Fruit fly (Drosophila melanogaster): ENCODE results near the gene CG15385.

CG15385 gene

dm6 chr2L:2187411-2187810, 25.0 kb downstream of the CG15385 start (continued):
- TF ChIP-seq CG18599 (GFP tag; optimal IDR thresholded peaks at IDR 0.05) (peak; percentile 30), CG4424 (GFP tag; optimal IDR thresholded peaks at IDR 0.05) (no peak), psq (GFP tag; optimal IDR thresholded peaks at IDR 0.05) (no peak), Taf1 (GFP tag; IDR thresholded peaks at IDR 0.05) (no peak), yki (optimal IDR thresholded peaks at IDR 0.05) (no peak), CG15514 (GFP tag; optimal IDR thresholded peaks at IDR 0.05) (no peak), Med (GFP tag) (no peak), CG14014 (GFP tag; IDR thresholded peaks at IDR 0.05) (no peak), CG10147 (GFP tag; optimal IDR thresholded peaks at IDR 0.05) (no peak), Drgx (GFP tag; IDR thresholded peaks at IDR 0.05) (no peak), Pdp1 (GFP tag; optimal IDR thresholded peaks at IDR 0.05) (no peak), CG11504 (tag; optimal IDR thresholded peaks at IDR 0.05) (no peak), CG9797 (GFP tag; optimal IDR thresholded peaks at IDR 0.05) (no peak), unc-4 (GFP tag; IDR thresholded peaks at IDR 0.05; ENCODE audit: partially characterized antibody) (no peak), CG4617 (GFP tag; optimal IDR thresholded peaks at IDR 0.05; ENCODE audit: borderline replicate concordance) (no peak), HmgZ (tag; optimal IDR thresholded peaks at IDR 0.05) (no peak), Hsf (GFP tag; optimal IDR thresholded peaks at IDR 0.05) (no peak)

dm6 chr2L:2185373-2185772, 27.0 kb downstream of the CG15385 start:
- TF ChIP-seq CG10979 (tag; optimal IDR thresholded peaks at IDR 0.05) (no peak), sens (GFP tag) (peak; percentile 36)

DNA sequence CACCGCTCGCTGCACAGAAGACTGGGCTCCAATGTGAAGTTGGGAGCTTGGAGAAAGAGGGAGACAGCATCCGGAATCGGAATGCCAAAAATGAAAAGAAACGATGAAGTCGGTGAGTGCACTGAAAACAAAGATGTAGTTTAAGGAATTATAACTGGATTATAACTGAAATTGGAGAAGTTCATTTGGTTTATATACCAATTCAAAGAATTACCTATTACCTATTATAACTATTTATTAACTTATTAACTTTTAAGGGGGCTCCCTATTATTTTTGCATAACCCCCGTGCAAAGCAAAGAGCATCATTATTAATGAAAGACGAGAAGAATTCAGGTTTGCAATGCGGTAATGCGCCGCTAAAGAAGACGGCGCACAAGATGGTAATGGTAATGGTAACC, 27.7 kb downstream of the CG15385 start:
- TF ChIP-seq Dip3 (GFP tag; optimal IDR thresholded peaks at IDR 0.05) (no peak), Drgx (GFP tag; IDR thresholded peaks at IDR 0.05) (peak; percentile 59; the same call in 1 of the 2 replicates), CG16863 (GFP tag; optimal IDR thresholded peaks at IDR 0.05) (no peak), ranshi (GFP tag; IDR thresholded peaks at IDR 0.05) (no peak), Ets65A (GFP tag) (peak; percentile 22), H2.0 (GFP tag; IDR thresholded peaks at IDR 0.05) (no peak)

- TF ChIP-seq Drgx (GFP tag; IDR thresholded peaks at IDR 0.05) (peak; percentile 16; the same call in 1 of the 2 replicates), Pdp1 (GFP tag; optimal IDR thresholded peaks at IDR 0.05) (peak in 1 of 2 experiments; percentile 86), ara (GFP tag; IDR thresholded peaks at IDR 0.05) (no peak), sens (GFP tag) (peak; percentile 61), CG14441 (GFP tag; IDR thresholded peaks at IDR 0.05) (no peak), CG11456 (GFP tag; IDR thresholded peaks at IDR 0.05) (0 out of 3 replicates have a peak, but pooled peaks have one; percentile 11)
These were observed 28.2 kb downstream of the CG15385 start for dm6 chr2L:2184129-2184528.

DNA sequence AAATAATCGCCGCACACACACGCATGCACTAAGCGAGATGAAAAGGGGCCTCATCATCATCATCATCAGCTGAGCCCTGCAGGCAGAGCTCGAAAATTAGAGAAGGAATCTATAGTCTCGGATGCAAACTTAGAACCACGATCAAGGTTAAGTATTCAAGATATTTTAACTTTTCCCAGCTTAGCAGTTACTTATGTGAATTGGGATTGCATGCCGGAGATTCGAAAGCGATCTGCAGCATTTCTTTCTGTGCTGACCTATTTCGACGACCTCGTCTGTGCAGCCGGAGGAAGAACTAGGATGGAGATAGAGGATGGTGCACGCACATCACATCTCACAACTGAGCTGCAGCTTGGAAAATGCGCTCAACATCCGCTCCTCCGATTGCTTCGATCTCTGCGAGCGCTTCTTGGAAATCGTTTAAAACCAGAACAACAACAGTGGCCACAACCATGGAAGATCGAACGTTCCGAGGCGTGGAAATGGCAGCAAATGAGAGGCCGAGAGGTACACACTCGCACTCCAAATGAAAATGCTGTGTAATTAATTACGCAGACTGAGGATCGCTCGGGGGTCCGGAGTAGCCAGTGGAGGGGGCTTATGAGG, 29.5 kb downstream of the CG15385 start:
- TF ChIP-seq CG4730 (GFP tag; IDR thresholded peaks at IDR 0.05) (peak; percentile 44; the same call in 1 of the 2 replicates), CG10209 (GFP tag; optimal IDR thresholded peaks at IDR 0.05) (peak; percentile 54), trh (GFP tag; optimal IDR thresholded peaks at IDR 0.05) (peak; percentile 44), CG31365 (tag; optimal IDR thresholded peaks at IDR 0.05) (no peak), CG7745 (tag; optimal IDR thresholded peaks at IDR 0.05) (peak; percentile 59), CG42726 (GFP tag; IDR thresholded peaks at IDR 0.05; ENCODE audit: partially characterized antibody) (no peak), CG3065 (GFP tag; optimal IDR thresholded peaks at IDR 0.05) (peak; percentile 39), CG12744 (GFP tag; optimal IDR thresholded peaks at IDR 0.05) (no peak), Nf-YA (GFP tag; IDR thresholded peaks at IDR 0.05) (0 out of 2 replicates have a peak, but pooled peaks have one; percentile 26), CG4328 (GFP tag; optimal IDR thresholded peaks at IDR 0.05) (no peak), Atf3 (GFP tag; optimal IDR thresholded peaks at IDR 0.05) (peak; percentile 73), Sox102F (GFP tag; optimal IDR thresholded peaks at IDR 0.05) (no peak), CG13775 (GFP tag; optimal IDR thresholded peaks at IDR 0.05) (peak; percentile 72), gce (GFP tag; IDR thresholded peaks at IDR 0.05) (no peak), pan (optimal IDR thresholded peaks at IDR 0.05) (no peak), pan (GFP tag; optimal IDR thresholded peaks at IDR 0.05 in 1 of 2, IDR thresholded peaks at IDR 0.05 in 1 of 2) (peak in 1 of 2 experiments; percentile 16), zfh2 (GFP tag; optimal IDR thresholded peaks at IDR 0.05) (no peak), rib (GFP tag; IDR thresholded peaks at IDR 0.05) (no peak), CG18476 (GFP tag; optimal IDR thresholded peaks at IDR 0.05) (peak; percentile 12)
